Worm (Caenorhabditis elegans) whole organism, midembryonic: Measurements from ENCODE around the gene chup-1.

ENCODE experiments used
- T22C8.4 ChIP-seq: fragments of 200-800 bp; sonication (Bioruptor generic); IDR thresholded peaks from 2 replicates; pipeline ENCODE4 v1.3.6; 2022; ENCODE audit warnings: missing genetic modification characterization, missing compliant biosample characterization
- cog-1 ChIP-seq: sonication (generic microtip); optimal IDR thresholded peaks from 2 replicates; lab custom pipeline; 2016; ENCODE audit warnings: missing genetic modification characterization, missing compliant biosample characterization
- flt-1 ChIP-seq: fragments of 200-800 bp; sonication (Bioruptor generic); IDR thresholded peaks from 2 replicates; pipeline ENCODE4 v1.3.6; 2022; ENCODE audit warnings: missing genetic modification characterization, missing compliant biosample characterization
- klf-2 ChIP-seq: fragments of 200-800 bp; sonication (Bioruptor generic); conservative IDR thresholded peaks from 2 replicates; pipeline ENCODE4 v1.3.6; 2022; ENCODE audit warnings: missing genetic modification reagents, missing genetic modification characterization, missing compliant biosample characterization
- med-1 ChIP-seq: sonication (generic microtip); optimal IDR thresholded peaks from 2 replicates; lab custom pipeline; 2017; ENCODE audit warnings: missing genetic modification characterization, mild to moderate bottlenecking, missing compliant biosample characterization, antibody characterized with exemption, missing genetic modification reagents; ENCODE audit not compliant: insufficient read depth
- ref-1 ChIP-seq: fragments of 200-800 bp; sonication (Bioruptor generic); conservative IDR thresholded peaks from 2 replicates; pipeline ENCODE4 v1.3.6; 2022; ENCODE audit warnings: missing genetic modification reagents, missing genetic modification characterization, missing compliant biosample characterization
- tab-1 ChIP-seq: fragments of 200-800 bp; sonication (Bioruptor generic); IDR thresholded peaks from 2 replicates; pipeline ENCODE4 v1.3.6; 2022; ENCODE audit warnings: missing genetic modification characterization, missing compliant biosample characterization
- ztf-23 ChIP-seq: fragments of 200-800 bp; sonication (Bioruptor generic); IDR thresholded peaks from 2 replicates; pipeline ENCODE4 v1.3.6; 2022; ENCODE audit warnings: missing genetic modification reagents, missing genetic modification characterization, missing compliant biosample characterization
- ztf-29 ChIP-seq: fragments of 200-800 bp; sonication (Bioruptor generic); IDR thresholded peaks from 2 replicates; pipeline ENCODE4 v1.3.6; 2022; ENCODE audit warnings: missing genetic modification reagents, missing genetic modification characterization, missing compliant biosample characterization

chup-1 gene

ce11 chrX:8761497-8761896 is 30.5 kb upstream of the chup-1 start, which contains the start of gene M02D8.5:
M02D8.5 (minus strand) TSS chrX:8761597.
- no peak for TF ChIP-seq T22C8.4 (GFP tag; lab: Robert Waterston, UW)
- no peak for TF ChIP-seq med-1
- TF ChIP-seq tab-1: no peak
- no peak for TF ChIP-seq ztf-29
- TF ChIP-seq ztf-23: no peak
- no peak for TF ChIP-seq flt-1 (GFP tag; lab: Robert Waterston, UW)
- TF ChIP-seq cog-1: no peak
- TF ChIP-seq klf-2 (GFP tag; lab: Robert Waterston, UW): no peak

- TF ChIP-seq klf-2 (GFP tag; lab: Robert Waterston, UW): no peak
- TF ChIP-seq med-1: no peak
- TF ChIP-seq ref-1: no peak
- TF ChIP-seq T22C8.4 (GFP tag; lab: Robert Waterston, UW): no peak
- TF ChIP-seq flt-1 (GFP tag; lab: Robert Waterston, UW): no peak
- TF ChIP-seq cog-1: no peak
- no peak for TF ChIP-seq ztf-23
- no peak for TF ChIP-seq ztf-29
- TF ChIP-seq tab-1: no peak
Measured at ce11 chrX:8762927-8763326, 29.0 kb upstream of the chup-1 start.

- TF ChIP-seq cog-1 (no peak), ztf-23 (no peak), med-1 (no peak), T22C8.4 (GFP tag; lab: Robert Waterston, UW) (no peak), ref-1 (no peak), tab-1 (no peak), ztf-29 (no peak)
Measured at ce11 chrX:8763607-8764006, 28.4 kb upstream of the chup-1 start, which contains the start of gene zig-12. zig-12 (plus strand) TSS chrX:8763907.

ce11 chrX:8764044-8764443 is 27.9 kb upstream of the chup-1 start:
- TF ChIP-seq med-1 (no peak), ztf-29 (no peak), cog-1 (no peak), flt-1 (GFP tag; lab: Robert Waterston, UW) (no peak), klf-2 (GFP tag; lab: Robert Waterston, UW) (no peak), ztf-23 (no peak), tab-1 (no peak), ref-1 (no peak), T22C8.4 (GFP tag; lab: Robert Waterston, UW) (no peak)

ce11 chrX:8770316-8770715 is 21.6 kb upstream of the chup-1 start:
- no peak for TF ChIP-seq flt-1 (GFP tag; lab: Robert Waterston, UW)
- TF ChIP-seq ref-1: no peak
- no peak for TF ChIP-seq T22C8.4 (GFP tag; lab: Robert Waterston, UW)
- TF ChIP-seq cog-1: no peak
- TF ChIP-seq med-1: no peak
- TF ChIP-seq tab-1: no peak
- no peak for TF ChIP-seq ztf-23
- TF ChIP-seq klf-2 (GFP tag; lab: Robert Waterston, UW): no peak
- no peak for TF ChIP-seq ztf-29

- no peak for TF ChIP-seq ztf-29
- no peak for TF ChIP-seq ref-1
- TF ChIP-seq T22C8.4 (GFP tag; lab: Robert Waterston, UW): no peak
- no peak for TF ChIP-seq cog-1
- no peak for TF ChIP-seq klf-2 (GFP tag; lab: Robert Waterston, UW)
- TF ChIP-seq med-1: no peak
- no peak for TF ChIP-seq ztf-23
- TF ChIP-seq tab-1: no peak
- TF ChIP-seq flt-1 (GFP tag; lab: Robert Waterston, UW): no peak
Measured at ce11 chrX:8778558-8778957, 13.4 kb upstream of the chup-1 start, which contains the start of gene ZK721.4. ZK721.4 (plus strand) TSS chrX:8778858.

- no peak for TF ChIP-seq tab-1
- TF ChIP-seq ref-1: no peak
- no peak for TF ChIP-seq ztf-29
- TF ChIP-seq ztf-23: no peak
- TF ChIP-seq med-1: no peak
- no peak for TF ChIP-seq cog-1
- no peak for TF ChIP-seq flt-1 (GFP tag; lab: Robert Waterston, UW)
- no peak for TF ChIP-seq T22C8.4 (GFP tag; lab: Robert Waterston, UW)
- no peak for TF ChIP-seq klf-2 (GFP tag; lab: Robert Waterston, UW)
Measured at ce11 chrX:8784234-8784633, 7.7 kb upstream of the chup-1 start, which contains the start of gene ZK721.3. ZK721.3 (plus strand) TSS chrX:8784534.

- TF ChIP-seq med-1: no peak
- TF ChIP-seq T22C8.4 (GFP tag; lab: Robert Waterston, UW): no peak
- no peak for TF ChIP-seq cog-1
- no peak for TF ChIP-seq klf-2 (GFP tag; lab: Robert Waterston, UW)
- TF ChIP-seq ztf-23: no peak
Measured at ce11 chrX:8786687-8787086, 5.3 kb upstream of the chup-1 start.

- TF ChIP-seq ztf-23 (no peak), ref-1 (no peak), T22C8.4 (GFP tag; lab: Robert Waterston, UW) (no peak), tab-1 (no peak), med-1 (no peak), cog-1 (no peak), ztf-29 (no peak)
Measured at ce11 chrX:8787689-8788222, 4.2 kb upstream of the chup-1 start.

ce11 chrX:8789014-8789506 is 2.9 kb upstream of the chup-1 start, which contains the start of gene unc-27:
unc-27 (plus strand) TSS chrX:8789456.
- TF ChIP-seq ref-1 (no peak), ztf-29 (no peak), tab-1 (no peak), med-1 (no peak), ztf-23 (no peak), T22C8.4 (GFP tag; lab: Robert Waterston, UW) (no peak), cog-1 (no peak), flt-1 (GFP tag; lab: Robert Waterston, UW) (no peak), klf-2 (GFP tag; lab: Robert Waterston, UW) (no peak)

ce11 chrX:8790093-8790492 is 1.9 kb upstream of the chup-1 start:
- no peak for TF ChIP-seq ztf-23
- no peak for TF ChIP-seq ref-1
- no peak for TF ChIP-seq ztf-29
- TF ChIP-seq tab-1: no peak
- TF ChIP-seq T22C8.4 (GFP tag; lab: Robert Waterston, UW): no peak
- TF ChIP-seq med-1: no peak
- no peak for TF ChIP-seq cog-1
- TF ChIP-seq flt-1 (GFP tag; lab: Robert Waterston, UW): no peak
- TF ChIP-seq klf-2 (GFP tag; lab: Robert Waterston, UW): no peak
